Fruit fly (Drosophila melanogaster) whole organism, pupa: Measurements from ENCODE around the gene Dnaaf5.

Experiments
- CG4496 ChIP-seq: fragments of 200-800 bp; sonication (Bioruptor generic); IDR thresholded peaks from 3 replicates; pipeline ENCODE4 v1.3.6; 2022; ENCODE audit warnings: missing biosample characterization, missing genetic modification characterization
- CG8301 ChIP-seq: fragments of 200-800 bp; sonication (Bioruptor generic); optimal IDR thresholded peaks from 2 replicates; lab custom pipeline; 2018; ENCODE audit warnings: missing biosample characterization, mild to moderate bottlenecking, missing genetic modification characterization
- fd96Ca ChIP-seq: fragments of 200-800 bp; sonication (Bioruptor generic); IDR thresholded peaks from 3 replicates; pipeline ENCODE4 v1.3.6; 2022; ENCODE audit warnings: missing biosample characterization, missing genetic modification characterization
- rn ChIP-seq: fragments of 200-800 bp; sonication (Bioruptor generic); IDR thresholded peaks from 2 replicates; pipeline ENCODE4 v1.3.6; 2022; ENCODE audit warnings: missing biosample characterization, missing genetic modification characterization

DNA sequence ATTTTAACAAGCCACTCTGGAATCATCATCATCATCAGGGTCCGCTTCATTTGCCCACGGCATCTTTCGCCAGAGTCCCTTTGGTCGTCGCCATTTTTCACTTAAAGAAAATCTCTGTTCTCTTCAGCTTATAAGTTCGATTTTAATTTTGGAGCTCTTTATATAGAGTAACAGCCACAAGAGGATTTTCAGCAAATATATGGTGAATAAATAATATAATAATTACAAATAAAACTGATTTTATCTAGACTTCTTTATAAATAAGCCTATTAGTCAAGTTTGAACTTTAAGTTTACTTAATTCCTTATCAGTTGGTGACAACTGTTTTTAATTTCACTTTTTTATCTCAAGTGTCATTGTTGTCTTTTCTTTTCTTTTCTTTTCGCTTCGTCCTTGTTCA, 13.1 kb downstream of the Dnaaf5 start:
- no peak for TF ChIP-seq rn (GFP tag; lab: Robert Waterston, UW)
- no peak for TF ChIP-seq fd96Ca (GFP tag; lab: Robert Waterston, UW)
- no peak for TF ChIP-seq CG4496 (GFP tag; lab: Robert Waterston, UW)
- TF ChIP-seq CG8301 = no peak
